Worm (Caenorhabditis elegans): ENCODE data around the gene pcp-5.

ce11 chrIII:7884863-7885262, 22.6 kb downstream of the pcp-5 start, which contains the start of gene ZK688.11:
- TF ChIP-seq ZK546.5 (tag; optimal IDR thresholded peaks at IDR 0.05) (no peak), elt-3 (tag; optimal IDR thresholded peaks at IDR 0.05) (no peak), snpc-4 (tag; optimal IDR thresholded peaks at IDR 0.05) (no peak), elt-1 (tag; optimal IDR thresholded peaks at IDR 0.05) (no peak), nhr-237 (tag; optimal IDR thresholded peaks at IDR 0.05) (no peak), alr-1 (tag; optimal IDR thresholded peaks at IDR 0.05) (no peak), lsy-2 (tag; optimal IDR thresholded peaks at IDR 0.05) (no peak), aly-2 (tag; optimal IDR thresholded peaks at IDR 0.05) (no peak), sem-4 (tag; optimal IDR thresholded peaks at IDR 0.05) (no peak), egl-27 (tag; optimal IDR thresholded peaks at IDR 0.05) (no peak), mab-5 (tag; optimal IDR thresholded peaks at IDR 0.05) (no peak)
